Fruit fly (Drosophila melanogaster) whole organism, embryonic: ENCODE measurements around the gene Desat1.

Experiments used
- Bdp1 ChIP-seq: fragments of 200-800 bp; sonication (Bioruptor generic); optimal IDR thresholded peaks from 3 replicates; lab custom pipeline; 2016; ENCODE audit warnings: missing biosample characterization, missing genetic modification characterization
- CG1024 ChIP-seq: fragments of 200-800 bp; sonication (Bioruptor generic); IDR thresholded peaks from 2 replicates; pipeline ENCODE4 v1.3.6; 2022; ENCODE audit warnings: missing biosample characterization, missing genetic modification characterization
- CG10321 ChIP-seq: fragments of 200-800 bp; sonication (Bioruptor generic); IDR thresholded peaks from 2 replicates; pipeline ENCODE4 v1.3.6; 2022; ENCODE audit warnings: missing biosample characterization, missing genetic modification characterization
- CG11085 ChIP-seq: fragments of 200-800 bp; sonication (Bioruptor generic); IDR thresholded peaks from 2 replicates; pipeline ENCODE4 v1.3.6; 2022; ENCODE audit warnings: missing biosample characterization, missing genetic modification characterization
- CG12155 ChIP-seq: fragments of 200-800 bp; sonication (Bioruptor generic); optimal IDR thresholded peaks from 3 replicates; lab custom pipeline; 2016; ENCODE audit warnings: missing biosample characterization, missing genetic modification characterization
- CG12769 ChIP-seq: fragments of 200-800 bp; sonication (Bioruptor generic); optimal IDR thresholded peaks from 2 replicates; lab custom pipeline; 2019; ENCODE audit warnings: missing biosample characterization, mild to moderate bottlenecking, missing genetic modification characterization, moderate library complexity
- CG13123 ChIP-seq: fragments of 200-800 bp; sonication (Bioruptor generic); optimal IDR thresholded peaks from 2 replicates; lab custom pipeline; 2016; ENCODE audit warnings: missing biosample characterization, missing genetic modification characterization
- CG13894 ChIP-seq: fragments of 200-800 bp; sonication (Bioruptor generic); optimal IDR thresholded peaks from 3 replicates; lab custom pipeline; 2018; ENCODE audit warnings: missing biosample characterization, mild to moderate bottlenecking, missing genetic modification characterization, moderate library complexity
- CG15601 ChIP-seq: fragments of 200-800 bp; sonication (Bioruptor generic); optimal IDR thresholded peaks from 3 replicates; lab custom pipeline; 2019; ENCODE audit warnings: missing biosample characterization, mild to moderate bottlenecking, missing genetic modification characterization, moderate library complexity
- CG16779 ChIP-seq: fragments of 200-800 bp; sonication (Bioruptor generic); IDR thresholded peaks from 2 replicates; pipeline ENCODE4 v1.3.6; 2022; ENCODE audit warnings: missing biosample characterization, missing genetic modification characterization
- CG16813 ChIP-seq: fragments of 200-800 bp; sonication (Bioruptor generic); IDR thresholded peaks from 3 replicates; pipeline ENCODE4 v1.3.6; 2022; ENCODE audit warnings: missing biosample characterization, missing genetic modification characterization; ENCODE audit not compliant: partially characterized antibody
- CG2202 ChIP-seq: fragments of 200-800 bp; sonication (Bioruptor generic); optimal IDR thresholded peaks from 2 replicates; lab custom pipeline; 2018; ENCODE audit warnings: missing biosample characterization, mild to moderate bottlenecking, missing genetic modification characterization
- CG31365 ChIP-seq: fragments of 200-800 bp; sonication (Bioruptor generic); optimal IDR thresholded peaks from 2 replicates; lab custom pipeline; 2018; ENCODE audit warnings: missing biosample characterization, mild to moderate bottlenecking, missing genetic modification characterization
- CG32767 ChIP-seq: fragments of 200-800 bp; sonication (Bioruptor generic); IDR thresholded peaks from 2 replicates; pipeline ENCODE4 v1.3.6; 2022; ENCODE audit warnings: missing biosample characterization, missing genetic modification characterization
- CG3281 ChIP-seq: fragments of 200-800 bp; sonication (Bioruptor generic); optimal IDR thresholded peaks from 3 replicates; lab custom pipeline; 2017; ENCODE audit warnings: missing biosample characterization, mild to moderate bottlenecking, missing genetic modification characterization
- CG5180 ChIP-seq: fragments of 200-800 bp; sonication (Bioruptor generic); optimal IDR thresholded peaks from 3 replicates; lab custom pipeline; 2017; ENCODE audit warnings: missing biosample characterization, missing genetic modification characterization, mild to moderate bottlenecking, moderate library complexity, missing genetic modification reagents
- CG5953 ChIP-seq: fragments of 200-800 bp; sonication (Bioruptor generic); IDR thresholded peaks from 2 replicates; pipeline ENCODE4 v1.3.6; 2022; ENCODE audit warnings: missing biosample characterization, missing genetic modification characterization
- CG6791 ChIP-seq: fragments of 200-800 bp; sonication (Bioruptor generic); IDR thresholded peaks from 3 replicates; pipeline ENCODE4 v1.3.6; 2022; ENCODE audit warnings: missing biosample characterization, missing genetic modification characterization; ENCODE audit not compliant: partially characterized antibody
- CG7271 ChIP-seq: fragments of 200-800 bp; sonication (Bioruptor generic); optimal IDR thresholded peaks from 2 replicates; lab custom pipeline; 2018; ENCODE audit warnings: missing biosample characterization, mild to moderate bottlenecking, missing genetic modification characterization, moderate library complexity
- CG7928 ChIP-seq: fragments of 200-800 bp; sonication (Bioruptor generic); optimal IDR thresholded peaks from 2 replicates; lab custom pipeline; 2017; ENCODE audit warnings: missing biosample characterization, mild to moderate bottlenecking, missing genetic modification characterization
- CG7987 ChIP-seq: fragments of 200-800 bp; sonication (Bioruptor generic); optimal IDR thresholded peaks from 2 replicates; lab custom pipeline; 2018; ENCODE audit warnings: missing biosample characterization, mild to moderate bottlenecking, missing genetic modification characterization, moderate library complexity
- CG8388 ChIP-seq: fragments of 200-800 bp; sonication (Bioruptor generic); optimal IDR thresholded peaks from 2 replicates; lab custom pipeline; 2019; ENCODE audit warnings: missing biosample characterization, mild to moderate bottlenecking, missing genetic modification characterization, moderate library complexity
- CG8944 ChIP-seq: fragments of 200-800 bp; sonication (Bioruptor generic); optimal IDR thresholded peaks from 3 replicates; lab custom pipeline; 2016; ENCODE audit warnings: missing biosample characterization, missing genetic modification characterization
- Dip2 ChIP-seq: fragments of 200-800 bp; sonication (Bioruptor generic); IDR thresholded peaks from 2 replicates; pipeline ENCODE4 v1.3.6; 2022; ENCODE audit warnings: missing biosample characterization, missing genetic modification characterization
- Dref ChIP-seq: fragments of 200-800 bp; sonication (Bioruptor generic); IDR thresholded peaks from 2 replicates; pipeline ENCODE4 v1.3.6; 2022; ENCODE audit warnings: missing biosample characterization, missing genetic modification characterization
- GATAe ChIP-seq: fragments of 200-800 bp; sonication (Bioruptor generic); conservative IDR thresholded peaks from 2 replicates; pipeline ENCODE4 v1.3.6; 2022; ENCODE audit warnings: missing biosample characterization, missing genetic modification characterization
- H15 ChIP-seq: fragments of 200-800 bp; sonication (Bioruptor generic); IDR thresholded peaks from 3 replicates; pipeline ENCODE4 v1.3.6; 2022; ENCODE audit warnings: missing biosample characterization, missing genetic modification characterization
- Lpt ChIP-seq: fragments of >200 bp; optimal IDR thresholded peaks from 2 replicates; lab custom pipeline; 2018; ENCODE audit warnings: missing biosample characterization, missing genetic modification characterization
- Nf-YA ChIP-seq: fragments of 200-800 bp; sonication (Bioruptor generic); IDR thresholded peaks from 2 replicates; pipeline ENCODE4 v1.3.6; 2022; ENCODE audit warnings: missing biosample characterization, missing genetic modification characterization
- Opbp ChIP-seq: fragments of 200-800 bp; sonication (Bioruptor generic); IDR thresholded peaks from 3 replicates; pipeline ENCODE4 v1.3.6; 2022; ENCODE audit warnings: missing biosample characterization, missing genetic modification characterization; ENCODE audit not compliant: partially characterized antibody
- Pdp1 ChIP-seq, 2 experiments: fragments of 200-800 bp; sonication (Bioruptor generic); optimal IDR thresholded peaks; 3 replicates each; lab custom pipeline; 2016; ENCODE audit warnings: missing biosample characterization in 2 of 2, missing genetic modification characterization in 2 of 2, mild to moderate bottlenecking in 1 of 2, moderate library complexity in 1 of 2
- Sin3A ChIP-seq: fragments of >200 bp; optimal IDR thresholded peaks from 2 replicates; lab custom pipeline; 2018
- Six4 ChIP-seq: fragments of 200-800 bp; sonication (Bioruptor generic); optimal IDR thresholded peaks from 2 replicates; lab custom pipeline; 2016; ENCODE audit warnings: missing biosample characterization, missing genetic modification characterization
- Xrp1 ChIP-seq: fragments of 200-800 bp; sonication (Bioruptor generic); IDR thresholded peaks from 2 replicates; pipeline ENCODE4 v1.3.6; 2022; ENCODE audit warnings: missing biosample characterization, missing genetic modification characterization
- ase ChIP-seq: fragments of 200-800 bp; sonication (Bioruptor generic); IDR thresholded peaks from 3 replicates; pipeline ENCODE4 v1.3.6; 2022; ENCODE audit warnings: missing biosample characterization, missing genetic modification characterization
- bab2 ChIP-seq: fragments of 200-800 bp; sonication (Bioruptor generic); optimal IDR thresholded peaks from 2 replicates; lab custom pipeline; 2016; ENCODE audit warnings: missing biosample characterization, missing genetic modification characterization
- br ChIP-seq: fragments of >200 bp; optimal IDR thresholded peaks from 2 replicates; lab custom pipeline; 2017
- caup ChIP-seq: fragments of 200-800 bp; sonication (Bioruptor generic); optimal IDR thresholded peaks from 3 replicates; lab custom pipeline; 2017; ENCODE audit warnings: missing biosample characterization, mild to moderate bottlenecking, missing genetic modification characterization, moderate library complexity; ENCODE audit not compliant: severe bottlenecking
- chinmo ChIP-seq: fragments of 200-800 bp; sonication (Bioruptor generic); IDR thresholded peaks from 4 replicates; pipeline ENCODE4 v1.3.6; 2022; ENCODE audit warnings: missing biosample characterization, missing genetic modification characterization; ENCODE audit not compliant: partially characterized antibody
- eve ChIP-seq, 2 experiments: fragments of >200 bp; optimal IDR thresholded peaks; 2 replicates each; lab custom pipeline; 2017; ENCODE audit warnings: missing biosample characterization in 2 of 2, missing genetic modification characterization in 2 of 2
- eyg ChIP-seq: fragments of 200-800 bp; sonication (Bioruptor generic); optimal IDR thresholded peaks from 3 replicates; lab custom pipeline; 2016; ENCODE audit warnings: missing biosample characterization, missing genetic modification characterization
- fd64A ChIP-seq: fragments of 200-800 bp; sonication (Bioruptor generic); optimal IDR thresholded peaks from 3 replicates; lab custom pipeline; 2018; ENCODE audit warnings: missing biosample characterization, mild to moderate bottlenecking, missing genetic modification characterization
- lov ChIP-seq, 2 experiments: fragments of 200-800 bp in 1 of 2; fragments of >200 bp in 1 of 2; sonication (Bioruptor generic) in 1 of 2; IDR thresholded peaks in 1 of 2; optimal IDR thresholded peaks in 1 of 2; 2 replicates in 1 of 2; 3 replicates in 1 of 2; pipeline versions ENCODE4 v1.3.6 to Lab custom; 2017 to 2022; ENCODE audit warnings: missing biosample characterization in 1 of 2, missing genetic modification characterization in 1 of 2
- nerfin-1 ChIP-seq: fragments of 200-800 bp; sonication (Bioruptor generic); optimal IDR thresholded peaks from 3 replicates; lab custom pipeline; 2019; ENCODE audit warnings: missing biosample characterization, mild to moderate bottlenecking, missing genetic modification characterization, moderate library complexity
- nerfin-2 ChIP-seq: fragments of 200-800 bp; sonication (Bioruptor generic); IDR thresholded peaks from 2 replicates; pipeline ENCODE4 v1.3.6; 2022; ENCODE audit warnings: missing biosample characterization, missing genetic modification characterization; ENCODE audit not compliant: partially characterized antibody
- pho ChIP-seq: fragments of 200-800 bp; sonication (Bioruptor generic); optimal IDR thresholded peaks from 2 replicates; lab custom pipeline; 2016; ENCODE audit warnings: missing biosample characterization, missing genetic modification characterization
- sqz ChIP-seq: fragments of 200-800 bp; sonication (Bioruptor generic); optimal IDR thresholded peaks from 3 replicates; lab custom pipeline; 2018; ENCODE audit warnings: missing biosample characterization, mild to moderate bottlenecking, missing genetic modification characterization
- twi ChIP-seq: fragments of 200-800 bp; optimal IDR thresholded peaks from 2 replicates; lab custom pipeline; 2019; ENCODE audit warnings: missing biosample characterization, mild to moderate bottlenecking, missing genetic modification characterization, moderate library complexity
- zf30C ChIP-seq: fragments of 200-800 bp; sonication (Bioruptor generic); optimal IDR thresholded peaks from 3 replicates; lab custom pipeline; 2018; ENCODE audit warnings: missing biosample characterization, mild to moderate bottlenecking, missing genetic modification characterization
- zfh2 ChIP-seq: fragments of 200-800 bp; sonication (Bioruptor generic); optimal IDR thresholded peaks from 2 replicates; lab custom pipeline; 2016; ENCODE audit warnings: missing biosample characterization, missing genetic modification characterization

Gene Desat1

dm6 chr3R:12439401-12440143 is at the start of gene Desat1 (continued):
- TF ChIP-seq pho (no peak), zf30C (GFP tag; lab: Kevin White, UChicago) (no peak), eyg (GFP tag; lab: Kevin White, UChicago) (no peak), Xrp1 (GFP tag; lab: Robert Waterston, UW) (no peak), lov (optimal IDR thresholded peaks at IDR 0.05; lab: Kevin White, UChicago) (no peak), lov (GFP tag; IDR thresholded peaks at IDR 0.05; lab: Robert Waterston, UW) (no peak), CG8388 (no peak), zfh2 (GFP tag; lab: Kevin White, UChicago) (no peak), ase (GFP tag; lab: Robert Waterston, UW) (no peak), CG6791 (GFP tag; lab: Robert Waterston, UW) (peak; percentile 95), CG31365 (tag; lab: Kevin White, UChicago) (no peak), Dip2 (GFP tag; lab: Robert Waterston, UW) (no peak), Opbp (GFP tag; lab: Robert Waterston, UW) (peak; percentile 93), Lpt (GFP tag; lab: Kevin White, UChicago) (no peak), GATAe (GFP tag; lab: Robert Waterston, UW) (no peak), CG7928 (GFP tag; lab: Kevin White, UChicago) (no peak), CG2202 (no peak), H15 (GFP tag; lab: Robert Waterston, UW) (no peak), CG15601 (tag; lab: Kevin White, UChicago) (no peak), nerfin-2 (GFP tag; lab: Robert Waterston, UW) (peak; percentile 77), CG11085 (no peak), CG13894 (tag; lab: Kevin White, UChicago) (no peak), br (lab: Kevin White, UChicago) (no peak), CG8944 (GFP tag; lab: Kevin White, UChicago) (no peak), nerfin-1 (tag; lab: Kevin White, UChicago) (peak; percentile 19), CG7271 (tag; lab: Kevin White, UChicago) (no peak), CG5180 (GFP tag; lab: Kevin White, UChicago) (no peak), CG3281 (GFP tag; lab: Kevin White, UChicago) (no peak), fd64A (GFP tag; lab: Kevin White, UChicago) (no peak), CG10321 (GFP tag; lab: Robert Waterston, UW) (no peak), twi (no peak), CG16779 (GFP tag; lab: Robert Waterston, UW) (no peak), CG7987 (GFP tag; lab: Kevin White, UChicago) (peak; percentile 80), CG13123 (no peak), CG16813 (GFP tag; lab: Robert Waterston, UW) (peak; percentile 90), Sin3A (lab: Kevin White, UChicago) (no peak), Nf-YA (no peak), Pdp1 (GFP tag; optimal IDR thresholded peaks at IDR 0.05; lab: Kevin White, UChicago) (peak in 1 of 2 experiments; percentile 60), CG12769 (tag; lab: Kevin White, UChicago) (no peak), Six4 (GFP tag; lab: Kevin White, UChicago) (no peak), CG32767 (no peak), caup (GFP tag; lab: Kevin White, UChicago) (no peak), CG12155 (GFP tag; lab: Kevin White, UChicago) (no peak), bab2 (no peak), CG5953 (no peak), Bdp1 (GFP tag; lab: Kevin White, UChicago) (no peak), chinmo (GFP tag; lab: Robert Waterston, UW) (peak; percentile 89; the same call in 3 of the 4 replicates), CG1024 (GFP tag; lab: Robert Waterston, UW) (no peak), Dref (peak; percentile 84), sqz (GFP tag; lab: Kevin White, UChicago) (no peak), eve (GFP tag; optimal IDR thresholded peaks at IDR 0.05; lab: Kevin White, UChicago) (no peak)
